Fruit fly (Drosophila melanogaster) whole organism, embryonic: ENCODE data around the gene Gbs-70E.
A peak's percentile ranks its signal among the peaks of the same experiment; 100 is the strongest.

ENCODE experiments used
- CG10274 ChIP-seq: fragments of 200-800 bp; sonication (Bioruptor generic); optimal IDR thresholded peaks from 3 replicates; lab custom pipeline; 2017; ENCODE audit warnings: missing biosample characterization, mild to moderate bottlenecking, missing genetic modification characterization
- CG11695 ChIP-seq: fragments of 200-800 bp; sonication (Bioruptor generic); IDR thresholded peaks from 3 replicates; pipeline ENCODE4 v1.3.6; 2022; ENCODE audit warnings: missing biosample characterization, missing genetic modification characterization
- CG12155 ChIP-seq: fragments of 200-800 bp; sonication (Bioruptor generic); optimal IDR thresholded peaks from 3 replicates; lab custom pipeline; 2016; ENCODE audit warnings: missing biosample characterization, missing genetic modification characterization
- CG12219 ChIP-seq: fragments of 200-800 bp; sonication (Bioruptor generic); optimal IDR thresholded peaks from 3 replicates; lab custom pipeline; 2018; ENCODE audit warnings: missing biosample characterization, mild to moderate bottlenecking, missing genetic modification characterization
- CG15073 ChIP-seq: fragments of 200-800 bp; sonication (Bioruptor generic); optimal IDR thresholded peaks from 2 replicates; lab custom pipeline; 2016; ENCODE audit warnings: missing biosample characterization, missing genetic modification characterization
- CG15514 ChIP-seq: fragments of 200-800 bp; sonication (Bioruptor generic); optimal IDR thresholded peaks from 3 replicates; lab custom pipeline; 2017; ENCODE audit warnings: missing biosample characterization, missing genetic modification characterization, mild to moderate bottlenecking, moderate library complexity, missing genetic modification reagents
- CG1602 ChIP-seq: fragments of 200-800 bp; sonication (Bioruptor generic); optimal IDR thresholded peaks from 3 replicates; lab custom pipeline; 2016; ENCODE audit warnings: missing biosample characterization, missing genetic modification characterization
- CG16813 ChIP-seq: fragments of 200-800 bp; sonication (Bioruptor generic); IDR thresholded peaks from 3 replicates; pipeline ENCODE4 v1.3.6; 2022; ENCODE audit warnings: missing biosample characterization, missing genetic modification characterization; ENCODE audit not compliant: partially characterized antibody
- CG16815 ChIP-seq: fragments of 200-800 bp; sonication (Bioruptor generic); optimal IDR thresholded peaks from 3 replicates; lab custom pipeline; 2017; ENCODE audit warnings: missing biosample characterization, mild to moderate bottlenecking, missing genetic modification characterization
- CG17186 ChIP-seq: fragments of 200-800 bp; sonication (Bioruptor generic); optimal IDR thresholded peaks from 3 replicates; lab custom pipeline; 2017; ENCODE audit warnings: missing biosample characterization, missing genetic modification reagents, missing genetic modification characterization
- CG17361 ChIP-seq: fragments of 200-800 bp; sonication (Bioruptor generic); IDR thresholded peaks from 3 replicates; pipeline ENCODE4 v1.3.6; 2022; ENCODE audit warnings: missing biosample characterization, missing genetic modification characterization
- CG30431 ChIP-seq: fragments of 200-800 bp; sonication (Bioruptor generic); optimal IDR thresholded peaks from 2 replicates; lab custom pipeline; 2017; ENCODE audit warnings: missing biosample characterization, missing genetic modification characterization
- CG31441 ChIP-seq: fragments of 200-800 bp; sonication (Bioruptor generic); IDR thresholded peaks from 2 replicates; pipeline ENCODE4 v1.3.6; 2022; ENCODE audit warnings: missing biosample characterization, missing genetic modification characterization
- CG34376 ChIP-seq: fragments of 200-800 bp; sonication (Bioruptor generic); optimal IDR thresholded peaks from 2 replicates; lab custom pipeline; 2018; ENCODE audit warnings: missing biosample characterization, mild to moderate bottlenecking, missing genetic modification characterization
- CG5245 ChIP-seq: fragments of 200-800 bp; sonication (Bioruptor generic); optimal IDR thresholded peaks from 3 replicates; lab custom pipeline; 2016; ENCODE audit warnings: missing biosample characterization, missing genetic modification characterization
- CG8290 ChIP-seq, 3 experiments: fragments of 200-800 bp; sonication (Bioruptor generic); optimal IDR thresholded peaks; 2 replicates each; lab custom pipeline; 2016 to 2019; ENCODE audit warnings: missing biosample characterization in 3 of 3, missing genetic modification characterization in 3 of 3, mild to moderate bottlenecking in 2 of 3, moderate library complexity in 1 of 3
- CG8924 ChIP-seq: fragments of 200-800 bp; optimal IDR thresholded peaks from 3 replicates; lab custom pipeline; 2019; ENCODE audit warnings: missing biosample characterization, mild to moderate bottlenecking, missing genetic modification characterization, moderate library complexity
- D19A ChIP-seq: fragments of 200-800 bp; optimal IDR thresholded peaks from 3 replicates; lab custom pipeline; 2019; ENCODE audit warnings: missing biosample characterization, mild to moderate bottlenecking, missing genetic modification characterization, moderate library complexity
- D19B ChIP-seq: fragments of 200-800 bp; sonication (Bioruptor generic); optimal IDR thresholded peaks from 2 replicates; lab custom pipeline; 2017; ENCODE audit warnings: missing biosample characterization, mild to moderate bottlenecking, missing genetic modification characterization
- Fer2 ChIP-seq: fragments of 200-800 bp; sonication (Bioruptor generic); optimal IDR thresholded peaks from 2 replicates; lab custom pipeline; 2018; ENCODE audit warnings: missing biosample characterization, mild to moderate bottlenecking, missing genetic modification characterization, moderate library complexity
- Hey ChIP-seq: fragments of 200-800 bp; sonication (Bioruptor generic); optimal IDR thresholded peaks from 3 replicates; lab custom pipeline; 2018; ENCODE audit warnings: missing biosample characterization, mild to moderate bottlenecking, missing genetic modification characterization
- Lpt ChIP-seq: fragments of >200 bp; optimal IDR thresholded peaks from 2 replicates; lab custom pipeline; 2018; ENCODE audit warnings: missing biosample characterization, missing genetic modification characterization
- Meics ChIP-seq: fragments of 200-800 bp; sonication (Bioruptor generic); optimal IDR thresholded peaks from 2 replicates; lab custom pipeline; 2017; ENCODE audit warnings: missing biosample characterization, mild to moderate bottlenecking, missing genetic modification characterization
- Nf-YB ChIP-seq: fragments of 200-800 bp; sonication (Bioruptor generic); optimal IDR thresholded peaks from 3 replicates; lab custom pipeline; 2019; ENCODE audit warnings: missing biosample characterization, mild to moderate bottlenecking, missing genetic modification characterization, moderate library complexity
- Oaz ChIP-seq: fragments of 200-800 bp; sonication (Bioruptor generic); IDR thresholded peaks from 2 replicates; pipeline ENCODE4 v1.3.6; 2022; ENCODE audit warnings: missing biosample characterization, missing genetic modification characterization
- PHDP ChIP-seq: fragments of 200-800 bp; sonication (Bioruptor generic); optimal IDR thresholded peaks from 3 replicates; lab custom pipeline; 2018; ENCODE audit warnings: missing biosample characterization, mild to moderate bottlenecking, missing genetic modification characterization, moderate library complexity
- Sox100B ChIP-seq: fragments of 200-800 bp; sonication (Bioruptor generic); optimal IDR thresholded peaks from 3 replicates; lab custom pipeline; 2018; ENCODE audit warnings: missing biosample characterization, mild to moderate bottlenecking, missing genetic modification characterization
- Sry-β ChIP-seq: fragments of 200-800 bp; sonication (Bioruptor generic); optimal IDR thresholded peaks from 2 replicates; lab custom pipeline; 2018; ENCODE audit warnings: missing biosample characterization, mild to moderate bottlenecking, missing genetic modification characterization, moderate library complexity
- Tbp ChIP-seq: fragments of >200 bp; optimal IDR thresholded peaks from 2 replicates; lab custom pipeline; 2018; ENCODE audit warnings: missing biosample characterization, missing genetic modification characterization
- al ChIP-seq: fragments of 200-800 bp; sonication (Bioruptor generic); IDR thresholded peaks from 2 replicates; pipeline ENCODE4 v1.3.6; 2022; ENCODE audit warnings: missing biosample characterization, missing genetic modification characterization
- bsh ChIP-seq, 2 experiments: fragments of 200-800 bp; sonication (Bioruptor generic); optimal IDR thresholded peaks; 2 replicates each; lab custom pipeline; 2017 to 2018; ENCODE audit warnings: mild to moderate bottlenecking in 2 of 2, missing biosample characterization in 2 of 2, missing genetic modification characterization in 2 of 2, moderate library complexity in 1 of 2
- cato ChIP-seq: fragments of 200-800 bp; sonication (Bioruptor generic); optimal IDR thresholded peaks from 2 replicates; lab custom pipeline; 2016; ENCODE audit warnings: missing biosample characterization, missing genetic modification characterization, borderline replicate concordance
- crc ChIP-seq: fragments of 200-800 bp; sonication (Bioruptor generic); optimal IDR thresholded peaks from 2 replicates; lab custom pipeline; 2016; ENCODE audit warnings: missing biosample characterization, missing genetic modification characterization
- dm ChIP-seq: fragments of 200-800 bp; sonication (Bioruptor generic); optimal IDR thresholded peaks from 3 replicates; lab custom pipeline; 2016; ENCODE audit warnings: missing biosample characterization, missing genetic modification characterization
- esg ChIP-seq: fragments of 200-800 bp; sonication (Bioruptor generic); conservative IDR thresholded peaks from 2 replicates; pipeline ENCODE4 v1.3.6; 2022; ENCODE audit warnings: missing biosample characterization, missing genetic modification characterization
- fd96Cb ChIP-seq: fragments of 200-800 bp; sonication (Bioruptor generic); optimal IDR thresholded peaks from 2 replicates; lab custom pipeline; 2018; ENCODE audit warnings: missing biosample characterization, mild to moderate bottlenecking, missing genetic modification characterization, moderate library complexity
- fru ChIP-seq: fragments of >200 bp; optimal IDR thresholded peaks from 2 replicates; lab custom pipeline; 2017
- gem ChIP-seq: fragments of 200-800 bp; sonication (Bioruptor generic); optimal IDR thresholded peaks from 2 replicates; lab custom pipeline; 2019; ENCODE audit warnings: missing biosample characterization, mild to moderate bottlenecking, missing genetic modification characterization, moderate library complexity
- gro ChIP-seq: fragments of 200-800 bp; sonication (Bioruptor generic); optimal IDR thresholded peaks from 2 replicates; lab custom pipeline; 2016; ENCODE audit warnings: missing biosample characterization, missing genetic modification characterization
- ham ChIP-seq: fragments of 200-800 bp; sonication (Bioruptor generic); IDR thresholded peaks from 2 replicates; pipeline ENCODE4 v1.3.6; 2022; ENCODE audit warnings: missing biosample characterization, missing genetic modification characterization
- mld ChIP-seq: fragments of 200-800 bp; sonication (Bioruptor generic); IDR thresholded peaks from 3 replicates; pipeline ENCODE4 v1.3.6; 2022; ENCODE audit warnings: missing biosample characterization, missing genetic modification characterization; ENCODE audit not compliant: partially characterized antibody
- onecut ChIP-seq: fragments of 200-800 bp; sonication (Bioruptor generic); IDR thresholded peaks from 2 replicates; pipeline ENCODE4 v1.3.6; 2022; ENCODE audit warnings: missing biosample characterization, missing genetic modification characterization
- pan ChIP-seq, 4 experiments: fragments of >200 bp in 3 of 4; fragments of 200-800 bp in 1 of 4; sonication (Bioruptor generic) in 1 of 4; optimal IDR thresholded peaks in 3 of 4; IDR thresholded peaks in 1 of 4; 2 replicates each; pipeline versions ENCODE4 v1.3.6 to Lab custom; 2017 to 2022; ENCODE audit warnings: missing biosample characterization in 2 of 4, missing genetic modification characterization in 2 of 4, mixed read lengths in 1 of 4
- pb ChIP-seq: fragments of 200-800 bp; sonication (Bioruptor generic); optimal IDR thresholded peaks from 3 replicates; lab custom pipeline; 2016; ENCODE audit warnings: missing biosample characterization, missing genetic modification characterization
- phol ChIP-seq: fragments of 200-800 bp; sonication (Bioruptor generic); optimal IDR thresholded peaks from 3 replicates; lab custom pipeline; 2018; ENCODE audit warnings: missing biosample characterization, mild to moderate bottlenecking, missing genetic modification characterization, moderate library complexity
- pros ChIP-seq: fragments of 200-800 bp; sonication (Bioruptor generic); optimal IDR thresholded peaks from 3 replicates; lab custom pipeline; 2019; ENCODE audit warnings: missing biosample characterization, mild to moderate bottlenecking, missing genetic modification characterization, moderate library complexity
- scrt ChIP-seq: fragments of 200-800 bp; sonication (Bioruptor generic); optimal IDR thresholded peaks from 2 replicates; lab custom pipeline; 2018; ENCODE audit warnings: missing biosample characterization, mild to moderate bottlenecking, missing genetic modification characterization, moderate library complexity
- sna ChIP-seq: fragments of 200-800 bp; sonication (Bioruptor generic); IDR thresholded peaks from 2 replicates; pipeline ENCODE4 v1.3.6; 2022; ENCODE audit warnings: missing biosample characterization, missing genetic modification characterization; ENCODE audit not compliant: partially characterized antibody
- sug ChIP-seq: fragments of 200-800 bp; optimal IDR thresholded peaks from 2 replicates; lab custom pipeline; 2019; ENCODE audit warnings: missing biosample characterization, mild to moderate bottlenecking, missing genetic modification characterization, moderate library complexity
- tx ChIP-seq: fragments of 200-800 bp; sonication (Bioruptor generic); optimal IDR thresholded peaks from 2 replicates; lab custom pipeline; 2016; ENCODE audit warnings: missing biosample characterization, missing genetic modification characterization

The Gbs-70E gene

DNA sequence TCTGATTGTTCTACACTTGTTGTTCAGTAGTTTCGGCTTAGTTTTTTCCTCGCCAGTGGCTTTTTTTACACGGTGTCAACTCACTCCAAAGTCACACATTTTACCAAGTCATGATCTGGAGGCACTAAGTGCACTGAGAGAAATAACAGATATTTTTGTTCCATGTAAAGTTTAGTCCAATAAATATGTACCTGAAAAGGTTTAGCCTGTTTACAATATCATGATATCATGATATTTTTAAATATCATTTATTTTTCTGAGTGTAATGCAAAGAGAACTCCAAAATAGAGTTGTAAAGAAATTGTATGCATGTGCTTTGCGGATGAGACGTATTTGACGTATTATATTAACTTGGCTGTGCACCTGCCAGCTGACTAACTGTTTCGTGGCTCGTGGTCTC is 19.0 kb downstream of the Gbs-70E start (continued):
- no peak for TF ChIP-seq pan (optimal IDR thresholded peaks at IDR 0.05; lab: Kevin White, UChicago)
- no peak for TF ChIP-seq pan (GFP tag; optimal IDR thresholded peaks at IDR 0.05 in 1 of 2, IDR thresholded peaks at IDR 0.05 in 1 of 2)
- TF ChIP-seq onecut (GFP tag; lab: Robert Waterston, UW) = no peak
- no peak for TF ChIP-seq Fer2
- TF ChIP-seq CG11695 = no peak
- TF ChIP-seq Sox100B (GFP tag; lab: Kevin White, UChicago) = peak; percentile 5
- 0 out of 2 replicates have a peak, but pooled peaks have one; percentile 36 for TF ChIP-seq CG31441 (GFP tag; lab: Robert Waterston, UW)
- peak; percentile 7 for TF ChIP-seq CG1602 (GFP tag; lab: Kevin White, UChicago)
- TF ChIP-seq pros (GFP tag; lab: Kevin White, UChicago) = no peak
- no peak for TF ChIP-seq fd96Cb (tag; lab: Kevin White, UChicago)
- no peak for TF ChIP-seq D19B (GFP tag; lab: Kevin White, UChicago)
- TF ChIP-seq Tbp (GFP tag; lab: Kevin White, UChicago) = no peak
- TF ChIP-seq CG8924 = no peak
- no peak for TF ChIP-seq CG15514 (GFP tag; lab: Kevin White, UChicago)
- no peak for TF ChIP-seq CG16815 (GFP tag; lab: Kevin White, UChicago)
- no peak for TF ChIP-seq CG30431 (GFP tag; lab: Kevin White, UChicago)
- no peak for TF ChIP-seq CG16813 (GFP tag; lab: Robert Waterston, UW)
- no peak for TF ChIP-seq esg (GFP tag; lab: Robert Waterston, UW)
- peak; percentile 2 for TF ChIP-seq PHDP (tag; lab: Kevin White, UChicago)
- TF ChIP-seq dm (GFP tag; lab: Kevin White, UChicago) = no peak
- no peak for TF ChIP-seq Sry-β (GFP tag; lab: Kevin White, UChicago)
- TF ChIP-seq CG15073 (GFP tag; lab: Kevin White, UChicago) = no peak
- peak; percentile 59 for TF ChIP-seq gem
- peak; percentile 52 for TF ChIP-seq D19A (tag; lab: Kevin White, UChicago)
- peak; percentile 36 for TF ChIP-seq phol
- no peak for TF ChIP-seq sug (tag; lab: Kevin White, UChicago)
- no peak for TF ChIP-seq Hey (tag; lab: Kevin White, UChicago)
- peak; percentile 42; the same call in 1 of the 3 replicates for TF ChIP-seq CG17361
- no peak for TF ChIP-seq crc (GFP tag; lab: Kevin White, UChicago)
- TF ChIP-seq tx (GFP tag; lab: Kevin White, UChicago) = no peak
- TF ChIP-seq CG12155 = no peak
- no peak for TF ChIP-seq pb (GFP tag; lab: Kevin White, UChicago)
- TF ChIP-seq mld (GFP tag; lab: Robert Waterston, UW) = no peak
- TF ChIP-seq CG10274 = no peak
- no peak for TF ChIP-seq Nf-YB (GFP tag; lab: Kevin White, UChicago)
- no peak for TF ChIP-seq fru (lab: Kevin White, UChicago)
- TF ChIP-seq CG8290 (GFP tag; optimal IDR thresholded peaks at IDR 0.05; lab: Kevin White, UChicago) = no peak
- no peak for TF ChIP-seq CG8290 (tag; optimal IDR thresholded peaks at IDR 0.05; lab: Kevin White, UChicago)
- TF ChIP-seq bsh (GFP tag; optimal IDR thresholded peaks at IDR 0.05; lab: Kevin White, UChicago) = peak in 1 of 2 experiments; percentile 39
- no peak for TF ChIP-seq sna (GFP tag; lab: Robert Waterston, UW)
- TF ChIP-seq cato (GFP tag; lab: Kevin White, UChicago) = no peak
- no peak for TF ChIP-seq Oaz
- no peak for TF ChIP-seq gro (GFP tag; lab: Kevin White, UChicago)
- no peak for TF ChIP-seq Lpt (GFP tag; lab: Kevin White, UChicago)
- peak; percentile 7 for TF ChIP-seq Meics (GFP tag; lab: Kevin White, UChicago)
- no peak for TF ChIP-seq CG17186
- TF ChIP-seq CG5245 = peak; percentile 31
- no peak for TF ChIP-seq CG12219 (GFP tag; lab: Kevin White, UChicago)
- TF ChIP-seq al = no peak
- no peak for TF ChIP-seq ham
- no peak for TF ChIP-seq scrt (GFP tag; lab: Kevin White, UChicago)
- no peak for TF ChIP-seq CG34376 (GFP tag; lab: Kevin White, UChicago)
